Worm (Caenorhabditis elegans) whole organism, L3 larva: Measurements from ENCODE around the gene srh-24.

Experiments
- R02D3.7 ChIP-seq: fragments of 150-350 bp; optimal IDR thresholded peaks from 2 replicates; lab custom pipeline; 2014; ENCODE audit warnings: missing biosample characterization, missing genetic modification characterization
- egl-27 ChIP-seq: sonication (generic microtip); optimal IDR thresholded peaks from 4 replicates; lab custom pipeline; 2017; ENCODE audit warnings: missing biosample characterization, missing genetic modification reagents, missing genetic modification characterization
- fos-1 ChIP-seq: fragments of 150-350 bp; optimal IDR thresholded peaks from 2 replicates; lab custom pipeline; 2014; ENCODE audit warnings: missing biosample characterization, missing genetic modification characterization
- mml-1 ChIP-seq: fragments of 150-350 bp; sonication (generic microtip); optimal IDR thresholded peaks from 3 replicates; lab custom pipeline; 2014; ENCODE audit warnings: missing biosample characterization, missing genetic modification characterization
- nhr-11 ChIP-seq: fragments of 150-350 bp; optimal IDR thresholded peaks from 2 replicates; lab custom pipeline; 2014; ENCODE audit warnings: missing biosample characterization, missing genetic modification characterization
- nhr-237 ChIP-seq: fragments of 150-350 bp; optimal IDR thresholded peaks from 2 replicates; lab custom pipeline; 2014; ENCODE audit warnings: missing biosample characterization, missing genetic modification characterization
- nhr-25 ChIP-seq: sonication (generic microtip); optimal IDR thresholded peaks from 2 replicates; lab custom pipeline; 2017; ENCODE audit warnings: missing biosample characterization, missing genetic modification characterization
- pha-4 ChIP-seq: fragments of 150-350 bp; optimal IDR thresholded peaks from 2 replicates; lab custom pipeline; 2014; ENCODE audit warnings: missing biosample characterization, missing genetic modification reagents, missing genetic modification characterization
- skn-1 ChIP-seq: fragments of 150-350 bp; optimal IDR thresholded peaks from 2 replicates; lab custom pipeline; 2014; ENCODE audit warnings: missing biosample characterization, missing genetic modification characterization
- snpc-4 ChIP-seq: fragments of 150-350 bp; optimal IDR thresholded peaks from 2 replicates; lab custom pipeline; 2014; ENCODE audit warnings: missing biosample characterization, missing genetic modification characterization
- zag-1 ChIP-seq: fragments of 150-350 bp; optimal IDR thresholded peaks from 2 replicates; lab custom pipeline; 2014; ENCODE audit warnings: missing biosample characterization, missing genetic modification characterization

- no peak for TF ChIP-seq nhr-237
- peak; percentile 27 for TF ChIP-seq skn-1
- no peak for TF ChIP-seq egl-27 (tag; lab: Kevin White, UChicago)
- no peak for TF ChIP-seq nhr-11
- TF ChIP-seq pha-4, result peak; percentile 44
- TF ChIP-seq snpc-4 (tag; lab: Kevin White, UChicago), result peak; percentile 72
- TF ChIP-seq zag-1 (tag; lab: Kevin White, UChicago), result no peak
- no peak for TF ChIP-seq fos-1 (tag; lab: Kevin White, UChicago)
- no peak for TF ChIP-seq mml-1 (tag; lab: Kevin White, UChicago)
- TF ChIP-seq R02D3.7 (tag; lab: Kevin White, UChicago), result peak; percentile 46
- no peak for TF ChIP-seq nhr-25 (tag; lab: Kevin White, UChicago)
Measured at ce11 chrV:13961927-13962419, 1.2 kb upstream of the srh-24 start, which contains the start of the genes algn-13 and R10D12.13.
